Worm (Caenorhabditis elegans) whole organism, L1 larva: ENCODE measurements around the gene F40F8.4.

Source experiments
- aly-2 ChIP-seq: fragments of 150-350 bp; optimal IDR thresholded peaks from 2 replicates; lab custom pipeline; 2014; ENCODE audit warnings: missing biosample characterization, missing genetic modification characterization
- ama-1 ChIP-seq: fragments of 150-350 bp; optimal IDR thresholded peaks from 2 replicates; lab custom pipeline; 2014
- ceh-82 ChIP-seq, 3 experiments: fragments of 150-350 bp in 1 of 3; sonication (generic microtip) in 2 of 3; optimal IDR thresholded peaks; 2 replicates each; lab custom pipeline; 2014 to 2017; ENCODE audit warnings: missing biosample characterization in 3 of 3, missing genetic modification characterization in 3 of 3
- nhr-76 ChIP-seq: sonication (generic microtip); optimal IDR thresholded peaks from 2 replicates; lab custom pipeline; 2017; ENCODE audit warnings: missing biosample characterization, missing genetic modification characterization
- sox-4 ChIP-seq: sonication (generic microtip); optimal IDR thresholded peaks from 2 replicates; lab custom pipeline; 2016; ENCODE audit warnings: missing genetic modification characterization, missing compliant biosample characterization
- tbx-2 ChIP-seq: sonication (generic microtip); optimal IDR thresholded peaks from 2 replicates; lab custom pipeline; 2016; ENCODE audit warnings: missing genetic modification characterization, missing compliant biosample characterization

DNA sequence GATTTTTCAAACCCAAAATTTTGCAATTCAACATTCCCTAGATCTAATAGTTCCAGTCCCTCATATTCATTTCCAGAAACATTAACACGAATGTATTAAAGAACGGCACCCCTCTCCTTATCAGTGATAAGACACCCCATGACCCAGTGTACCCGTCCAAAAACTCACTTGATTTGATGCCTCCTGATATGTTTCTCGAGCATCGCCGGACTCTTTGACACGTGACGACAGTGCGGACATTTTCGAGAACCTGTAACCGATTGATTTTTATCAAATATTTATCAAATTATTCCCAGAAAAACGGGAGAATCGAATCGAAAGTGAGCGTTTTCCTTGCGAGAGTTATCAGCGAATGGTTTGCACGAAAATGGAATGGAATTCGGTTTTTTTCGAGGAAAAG lies 10.9 kb upstream of the F40F8.4 start:
- no peak for TF ChIP-seq ama-1 (lab: Kevin White, UChicago)
- TF ChIP-seq nhr-76 (tag; lab: Kevin White, UChicago): no peak
- no peak for TF ChIP-seq tbx-2 (tag; lab: Kevin White, UChicago)
- TF ChIP-seq aly-2 (tag; lab: Kevin White, UChicago): no peak
- TF ChIP-seq ceh-82 (tag; optimal IDR thresholded peaks at IDR 0.05; lab: Kevin White, UChicago): no peak
- no peak for TF ChIP-seq sox-4 (tag; lab: Kevin White, UChicago)
